Worm (Caenorhabditis elegans) whole organism, young adult: ENCODE measurements around the gene T04A8.7.

Source experiments
- B0336.3 ChIP-seq: fragments of 200-800 bp; sonication (Bioruptor generic); IDR thresholded peaks from 2 replicates; pipeline ENCODE4 v1.3.6; 2022; ENCODE audit warnings: missing genetic modification characterization, missing compliant biosample characterization
- C06A6.2 ChIP-seq: fragments of 200-800 bp; sonication (Bioruptor generic); conservative IDR thresholded peaks from 2 replicates; pipeline ENCODE4 v1.3.6; 2022; ENCODE audit warnings: missing genetic modification characterization, missing compliant biosample characterization
- F10E7.11 ChIP-seq: sonication (generic microtip); optimal IDR thresholded peaks from 2 replicates; lab custom pipeline; 2017; ENCODE audit warnings: mild to moderate bottlenecking, missing genetic modification characterization, moderate library complexity, missing compliant biosample characterization
- F22D6.2 ChIP-seq: sonication (generic microtip); optimal IDR thresholded peaks from 2 replicates; lab custom pipeline; 2016; ENCODE audit warnings: mild to moderate bottlenecking, missing genetic modification characterization, missing compliant biosample characterization
- F23B12.7 ChIP-seq: sonication (generic microtip); optimal IDR thresholded peaks from 2 replicates; lab custom pipeline; 2017; ENCODE audit warnings: missing genetic modification characterization, mild to moderate bottlenecking, missing compliant biosample characterization, antibody characterized with exemption, moderate library complexity; ENCODE audit not compliant: insufficient read depth
- F55B11.4 ChIP-seq: sonication (generic microtip); optimal IDR thresholded peaks from 2 replicates; lab custom pipeline; 2016; ENCODE audit warnings: missing compliant biosample characterization, missing genetic modification characterization, borderline replicate concordance; ENCODE audit not compliant: insufficient read depth
- K12H6.12 ChIP-seq: fragments of 200-800 bp; sonication (Bioruptor generic); optimal IDR thresholded peaks from 2 replicates; lab custom pipeline; 2018; ENCODE audit warnings: mild to moderate bottlenecking, missing genetic modification characterization, missing compliant biosample characterization
- T07F8.4 ChIP-seq: sonication (generic microtip); optimal IDR thresholded peaks from 2 replicates; lab custom pipeline; 2016; ENCODE audit warnings: mild to moderate bottlenecking, missing genetic modification characterization, moderate library complexity, missing compliant biosample characterization
- T26A5.8 ChIP-seq: sonication (generic microtip); optimal IDR thresholded peaks from 2 replicates; lab custom pipeline; 2016; ENCODE audit warnings: missing genetic modification characterization, missing compliant biosample characterization
- Y53G8AR.9 ChIP-seq: fragments of 200-800 bp; sonication (Bioruptor generic); conservative IDR thresholded peaks from 2 replicates; pipeline ENCODE4 v1.3.6; 2022; ENCODE audit warnings: missing genetic modification reagents, missing genetic modification characterization, missing compliant biosample characterization
- ama-1 ChIP-seq, 3 experiments: fragments of 150-350 bp in 1 of 3; sonication (generic microtip) in 2 of 3; optimal IDR thresholded peaks; 2 replicates each; lab custom pipeline; 2014 to 2018; ENCODE audit warnings: missing biosample characterization in 2 of 3, missing genetic modification characterization in 2 of 3, missing genetic modification reagents in 2 of 3
- athp-1 ChIP-seq: sonication (generic microtip); optimal IDR thresholded peaks from 2 replicates; lab custom pipeline; 2017; ENCODE audit warnings: mild to moderate bottlenecking, missing genetic modification characterization, missing compliant biosample characterization
- chd-7 ChIP-seq: sonication (generic microtip); optimal IDR thresholded peaks from 2 replicates; lab custom pipeline; 2016; ENCODE audit warnings: mild to moderate bottlenecking, missing genetic modification characterization, moderate library complexity, missing compliant biosample characterization
- dpff-1 ChIP-seq: sonication (generic microtip); optimal IDR thresholded peaks from 2 replicates; lab custom pipeline; 2017; ENCODE audit warnings: mild to moderate bottlenecking, missing genetic modification characterization, missing compliant biosample characterization
- efl-1 ChIP-seq: fragments of 150-350 bp; optimal IDR thresholded peaks from 2 replicates; lab custom pipeline; 2014; ENCODE audit warnings: missing biosample characterization, missing genetic modification reagents, missing genetic modification characterization
- egl-18 ChIP-seq: fragments of 200-800 bp; sonication (Bioruptor generic); IDR thresholded peaks from 2 replicates; pipeline ENCODE4 v1.3.6; 2022; ENCODE audit warnings: missing genetic modification reagents, missing genetic modification characterization, missing compliant biosample characterization
- egl-44 ChIP-seq: fragments of 200-800 bp; sonication (Bioruptor generic); IDR thresholded peaks from 2 replicates; pipeline ENCODE4 v1.3.6; 2022; ENCODE audit warnings: missing genetic modification reagents, missing genetic modification characterization, missing compliant biosample characterization
- egrh-3 ChIP-seq: fragments of 200-800 bp; sonication (Bioruptor generic); IDR thresholded peaks from 2 replicates; pipeline ENCODE4 v1.3.6; 2022; ENCODE audit warnings: missing genetic modification reagents, missing genetic modification characterization, missing compliant biosample characterization
- fkh-3 ChIP-seq: sonication (generic microtip); optimal IDR thresholded peaks from 2 replicates; lab custom pipeline; 2016; ENCODE audit warnings: mild to moderate bottlenecking, missing genetic modification characterization, missing compliant biosample characterization
- hlh-26 ChIP-seq: fragments of 200-800 bp; sonication (Bioruptor generic); conservative IDR thresholded peaks from 2 replicates; pipeline ENCODE4 v1.3.6; 2022; ENCODE audit warnings: missing genetic modification reagents, missing genetic modification characterization, missing compliant biosample characterization
- hrde-1 ChIP-seq: sonication (generic microtip); optimal IDR thresholded peaks from 2 replicates; lab custom pipeline; 2016; ENCODE audit warnings: missing genetic modification characterization, mild to moderate bottlenecking, missing compliant biosample characterization, moderate library complexity, missing genotype, missing genetic modification reagents, borderline replicate concordance
- lin-54 ChIP-seq: fragments of 200-800 bp; sonication (Bioruptor generic); optimal IDR thresholded peaks from 2 replicates; lab custom pipeline; 2018; ENCODE audit warnings: mild to moderate bottlenecking, missing genetic modification characterization, missing compliant biosample characterization
- lir-1 ChIP-seq: fragments of 200-800 bp; sonication (Bioruptor generic); conservative IDR thresholded peaks from 2 replicates; pipeline ENCODE4 v1.3.6; 2022; ENCODE audit warnings: missing genetic modification reagents, missing genetic modification characterization, missing compliant biosample characterization
- lsl-1 ChIP-seq: fragments of 200-800 bp; sonication (Bioruptor generic); optimal IDR thresholded peaks from 2 replicates; lab custom pipeline; 2018; ENCODE audit warnings: mild to moderate bottlenecking, missing genetic modification characterization, moderate library complexity, missing compliant biosample characterization
- madf-10 ChIP-seq: sonication (generic microtip); optimal IDR thresholded peaks from 2 replicates; lab custom pipeline; 2016; ENCODE audit warnings: mild to moderate bottlenecking, missing genetic modification characterization, missing compliant biosample characterization
- madf-6 ChIP-seq: fragments of 200-800 bp; sonication (Bioruptor generic); IDR thresholded peaks from 2 replicates; pipeline ENCODE4 v1.3.6; 2022; ENCODE audit warnings: missing genetic modification reagents, missing genetic modification characterization, missing compliant biosample characterization
- mes-4 ChIP-seq: sonication (generic microtip); optimal IDR thresholded peaks from 2 replicates; lab custom pipeline; 2016; ENCODE audit warnings: missing genotype, missing genetic modification characterization, missing compliant biosample characterization
- nfyb-1 ChIP-seq: fragments of 200-800 bp; sonication (Bioruptor generic); IDR thresholded peaks from 2 replicates; pipeline ENCODE4 v1.3.6; 2022; ENCODE audit warnings: missing genetic modification reagents, missing genetic modification characterization, missing compliant biosample characterization
- repo-1 ChIP-seq: sonication (generic microtip); optimal IDR thresholded peaks from 2 replicates; lab custom pipeline; 2017; ENCODE audit warnings: mild to moderate bottlenecking, missing genetic modification characterization, missing compliant biosample characterization
- rpc-1 ChIP-seq, 2 experiments: fragments of 150-350 bp in 1 of 2; sonication (generic microtip) in 1 of 2; optimal IDR thresholded peaks; 2 replicates each; lab custom pipeline; 2014 to 2018; ENCODE audit warnings: missing biosample characterization in 1 of 2, missing genetic modification characterization in 1 of 2, missing genetic modification reagents in 1 of 2, missing genotype in 1 of 2
- snpc-4 ChIP-seq, 5 experiments: fragments of 150-350 bp in 1 of 5; sonication (generic microtip) in 4 of 5; optimal IDR thresholded peaks; 2 replicates each; lab custom pipeline; 2014 to 2018; ENCODE audit warnings: missing genetic modification characterization in 5 of 5, missing biosample characterization in 3 of 5, antibody characterized with exemption in 2 of 5, mild to moderate bottlenecking in 2 of 5, missing compliant biosample characterization in 2 of 5, missing genotype in 2 of 5, moderate library complexity in 2 of 5, missing genetic modification reagents in 1 of 5
- somi-1 ChIP-seq: fragments of 200-800 bp; sonication (Bioruptor generic); optimal IDR thresholded peaks from 2 replicates; lab custom pipeline; 2018; ENCODE audit warnings: mild to moderate bottlenecking, missing genetic modification characterization, missing compliant biosample characterization
- sptf-2 ChIP-seq: fragments of 200-800 bp; sonication (Bioruptor generic); optimal IDR thresholded peaks from 2 replicates; lab custom pipeline; 2018; ENCODE audit warnings: mild to moderate bottlenecking, missing genetic modification characterization, missing compliant biosample characterization
- tbp1 ChIP-seq: fragments of 200-800 bp; sonication (Bioruptor generic); optimal IDR thresholded peaks from 2 replicates; lab custom pipeline; 2018; ENCODE audit warnings: mild to moderate bottlenecking, missing genetic modification characterization, missing compliant biosample characterization
- unc-130 ChIP-seq: sonication (generic microtip); optimal IDR thresholded peaks from 2 replicates; lab custom pipeline; 2016; ENCODE audit warnings: missing genetic modification reagents, missing genetic modification characterization, missing compliant biosample characterization
- zfh-2 ChIP-seq: fragments of 200-800 bp; sonication (Bioruptor generic); conservative IDR thresholded peaks from 2 replicates; pipeline ENCODE4 v1.3.6; 2022; ENCODE audit warnings: missing genetic modification reagents, missing genetic modification characterization, missing compliant biosample characterization
- ztf-28 ChIP-seq: fragments of 200-800 bp; sonication (Bioruptor generic); IDR thresholded peaks from 2 replicates; pipeline ENCODE4 v1.3.6; 2022; ENCODE audit warnings: missing genetic modification reagents, missing genetic modification characterization, missing compliant biosample characterization

T04A8.7 gene

DNA sequence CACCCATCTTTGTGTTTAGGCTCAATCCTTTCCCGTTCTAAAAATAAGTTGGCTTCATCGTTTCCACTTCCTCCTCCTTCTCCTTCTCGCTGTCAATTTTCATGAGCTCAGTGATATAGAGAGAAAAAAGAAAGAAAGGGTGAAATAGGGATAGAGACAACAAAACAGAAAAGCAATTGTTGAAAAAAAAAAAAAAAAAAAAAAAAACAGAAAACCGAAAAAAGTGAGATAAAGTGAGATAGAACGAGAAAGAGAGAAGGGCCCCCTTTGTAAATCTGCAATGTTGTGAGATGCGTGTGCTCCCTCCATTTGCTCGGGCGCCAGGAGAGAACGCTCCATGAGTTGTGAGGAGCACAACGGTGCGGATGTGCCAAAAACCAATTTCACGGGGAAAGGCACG, 28.8 kb downstream of the T04A8.7 start:
- no peak for TF ChIP-seq nfyb-1
- TF ChIP-seq zfh-2 (GFP tag; lab: Robert Waterston, UW) = peak; percentile 54
- TF ChIP-seq, all 124 proteins: peak for 1

DNA sequence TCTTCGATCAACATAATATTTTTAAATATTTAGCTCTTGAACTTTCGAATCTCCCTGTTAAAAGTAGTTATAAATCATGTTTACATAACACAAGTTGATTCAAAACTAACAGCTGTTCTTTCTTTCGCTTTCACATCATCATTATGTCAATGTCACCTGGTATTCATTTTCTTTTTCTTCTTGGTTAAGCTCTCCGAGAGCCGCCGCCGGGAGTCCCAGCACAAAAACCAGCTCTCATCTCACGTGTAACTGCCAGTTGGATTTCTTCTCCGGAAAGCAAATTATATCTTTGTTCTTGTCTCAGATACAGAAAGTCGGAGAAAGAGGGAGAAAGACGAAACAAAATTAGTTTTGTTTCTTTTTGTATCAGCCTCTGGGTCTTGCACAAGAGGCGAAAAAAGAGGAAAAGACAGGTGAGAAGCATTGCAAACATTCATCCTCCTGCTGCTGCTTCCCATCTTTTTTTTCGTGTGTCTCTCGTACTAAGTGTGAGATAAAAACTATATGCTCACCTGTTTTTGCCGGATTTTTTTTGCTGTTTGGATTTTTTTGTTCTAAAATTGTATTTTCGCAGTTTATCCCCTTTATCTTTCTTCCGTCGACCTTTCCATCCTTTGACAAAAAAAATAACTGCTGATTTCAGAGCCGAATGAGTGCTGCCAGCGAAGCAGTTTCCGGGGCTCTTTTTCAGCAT, 36.3 kb downstream of the T04A8.7 start, which contains the start of gene F17C8.3:
Gene F17C8.3 (plus strand): TSS at position 644 of the 694 bp plus-strand sequence.
- peak; percentile 21 for TF ChIP-seq K12H6.12 (tag; lab: Kevin White, UChicago)
- peak; percentile 17 for TF ChIP-seq somi-1 (GFP tag; lab: Kevin White, UChicago)
- no peak for TF ChIP-seq repo-1 (tag; lab: Kevin White, UChicago)

DNA sequence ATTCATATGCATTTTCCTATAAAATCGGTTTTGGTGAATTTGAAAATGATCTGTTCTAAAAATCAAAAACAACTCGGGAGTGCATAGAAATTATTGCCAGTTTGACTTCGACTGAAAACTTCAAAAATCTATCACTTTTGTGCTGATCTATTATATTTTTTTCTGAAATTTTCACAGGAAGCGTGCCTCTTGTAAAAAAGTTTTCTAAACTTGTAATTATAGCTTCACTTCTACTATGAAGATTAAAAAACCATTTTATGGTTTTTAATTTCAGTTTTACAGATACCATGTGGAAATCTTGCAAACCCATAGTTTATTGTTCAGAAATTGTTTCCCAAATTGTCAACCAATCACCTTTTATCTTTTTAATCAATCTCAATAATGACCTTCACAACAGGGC, 38.9 kb downstream of the T04A8.7 start, which contains the start of gene F17C8.9:
Gene F17C8.9 (plus strand): TSS at position 301 of the 400 bp plus-strand sequence.
- no peak for TF ChIP-seq Y53G8AR.9 (GFP tag; lab: Robert Waterston, UW)
- TF ChIP-seq madf-6 = no peak
- TF ChIP-seq lsl-1 = no peak
- no peak for TF ChIP-seq F55B11.4 (tag; lab: Kevin White, UChicago)
- TF ChIP-seq hlh-26 (GFP tag; lab: Robert Waterston, UW) = no peak
- no peak for TF ChIP-seq sptf-2 (GFP tag; lab: Kevin White, UChicago)
- TF ChIP-seq lir-1 = no peak
- no peak for TF ChIP-seq rpc-1 (optimal IDR thresholded peaks at IDR 0.05; lab: Kevin White, UChicago)
- TF ChIP-seq rpc-1 (tag; optimal IDR thresholded peaks at IDR 0.05; lab: Kevin White, UChicago) = no peak
- TF ChIP-seq K12H6.12 (tag; lab: Kevin White, UChicago) = no peak
- no peak for TF ChIP-seq efl-1 (GFP tag; lab: Kevin White, UChicago)
- no peak for TF ChIP-seq athp-1 (tag; lab: Kevin White, UChicago)
- TF ChIP-seq ama-1 (optimal IDR thresholded peaks at IDR 0.05; lab: Kevin White, UChicago) = no peak
- TF ChIP-seq ama-1 (GFP tag; optimal IDR thresholded peaks at IDR 0.05; lab: Kevin White, UChicago) = no peak
- no peak for TF ChIP-seq chd-7
- TF ChIP-seq C06A6.2 = no peak
- TF ChIP-seq fkh-3 (tag; lab: Kevin White, UChicago) = no peak
- no peak for TF ChIP-seq T26A5.8 (tag; lab: Kevin White, UChicago)
- no peak for TF ChIP-seq egl-18
- TF ChIP-seq tbp1 (GFP tag; lab: Kevin White, UChicago) = no peak
- TF ChIP-seq snpc-4 (GFP tag; optimal IDR thresholded peaks at IDR 0.05; lab: Kevin White, UChicago) = no peak
- TF ChIP-seq snpc-4 (tag; optimal IDR thresholded peaks at IDR 0.05; lab: Kevin White, UChicago) = no peak
- no peak for TF ChIP-seq dpff-1

DNA sequence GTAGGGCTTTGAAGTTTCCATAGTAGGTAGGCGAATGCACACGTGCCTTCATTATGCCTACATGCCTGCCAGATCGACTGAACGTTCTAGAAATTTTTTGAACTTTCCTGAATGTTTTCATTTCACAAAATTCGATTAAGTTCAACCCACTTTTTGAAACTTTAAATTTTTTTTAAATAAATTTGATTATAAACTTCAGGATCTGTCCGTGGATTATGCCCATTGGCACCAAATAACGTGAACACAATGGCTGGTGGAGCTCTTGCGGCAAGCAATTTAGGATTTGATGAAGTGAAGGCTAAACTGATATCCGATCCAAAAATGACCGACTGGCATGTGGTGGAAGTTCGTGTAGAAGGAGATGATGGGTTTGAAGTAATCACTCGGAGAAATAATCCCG, 40.3 kb downstream of the T04A8.7 start, which contains the start of gene F17C8.7:
Gene F17C8.7 (plus strand): TSS at position 301 of the 400 bp plus-strand sequence.
- no peak for TF ChIP-seq T26A5.8 (tag; lab: Kevin White, UChicago)
- TF ChIP-seq F23B12.7 = no peak
- TF ChIP-seq egrh-3 (GFP tag; lab: Robert Waterston, UW) = no peak
- TF ChIP-seq lir-1 = no peak

DNA sequence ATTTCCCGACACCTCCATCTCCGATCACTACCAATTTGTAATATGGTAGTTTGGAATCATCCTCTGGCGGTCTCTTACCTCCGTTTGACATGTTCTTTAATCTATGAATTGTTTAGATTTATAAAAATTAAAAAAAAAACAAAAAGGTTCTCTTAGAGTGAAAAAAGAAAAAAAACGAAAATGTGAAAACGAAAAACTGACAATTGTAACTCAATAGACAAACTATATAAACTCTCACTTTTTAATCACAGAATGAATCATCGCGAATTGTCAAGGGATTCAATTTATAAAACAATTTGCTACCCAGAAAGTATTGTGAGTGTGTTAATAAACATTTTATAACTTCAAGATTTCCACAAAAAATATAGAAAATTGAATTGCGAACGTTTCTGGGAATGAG, 44.8 kb downstream of the T04A8.7 start, which contains the start of gene ras-2:
Gene ras-2 (minus strand): TSS at position 101 of the 400 bp plus-strand sequence.
- no peak for TF ChIP-seq hrde-1
- TF ChIP-seq F22D6.2 (tag; lab: Kevin White, UChicago) = no peak
- TF ChIP-seq mes-4 (tag; lab: Kevin White, UChicago) = no peak
- no peak for TF ChIP-seq lir-1
- TF ChIP-seq egl-44 (GFP tag; lab: Robert Waterston, UW) = no peak
- TF ChIP-seq F55B11.4 (tag; lab: Kevin White, UChicago) = no peak
- no peak for TF ChIP-seq ztf-28 (GFP tag; lab: Robert Waterston, UW)
- TF ChIP-seq lin-54 (GFP tag; lab: Kevin White, UChicago) = no peak
- no peak for TF ChIP-seq F10E7.11
- TF ChIP-seq unc-130 (GFP tag; lab: Kevin White, UChicago) = no peak
- TF ChIP-seq T07F8.4 (tag; lab: Kevin White, UChicago) = no peak
- no peak for TF ChIP-seq egrh-3 (GFP tag; lab: Robert Waterston, UW)
- no peak for TF ChIP-seq madf-10 (tag; lab: Kevin White, UChicago)
- no peak for TF ChIP-seq B0336.3
